Fruit fly (Drosophila melanogaster): Measurements from ENCODE around the gene Msr-110.

Msr-110 gene

DNA sequence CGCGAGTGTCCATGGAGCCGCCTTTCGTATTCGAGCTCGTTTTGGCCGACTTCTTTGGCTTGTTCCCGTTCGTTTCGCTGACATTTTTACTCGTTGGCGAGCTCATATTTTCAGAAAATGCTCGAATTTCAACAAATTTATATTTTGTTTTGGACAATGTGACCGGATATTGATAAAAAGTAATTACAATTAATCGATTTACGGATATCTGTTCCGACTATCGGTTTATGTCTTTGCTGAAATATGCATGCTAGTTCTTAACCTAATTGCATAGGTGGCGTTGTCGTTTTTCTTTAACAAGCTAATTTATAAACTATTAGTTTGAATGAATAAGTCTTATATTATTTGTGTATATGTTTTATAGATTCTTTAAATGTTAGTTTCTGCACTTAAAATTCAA, 31.0 kb upstream of the Msr-110 start, which contains the start of gene Eaf6 (continued):
- TF ChIP-seq MBD-R2 (GFP tag; IDR thresholded peaks at IDR 0.05) (peak; percentile 86), CG31365 (tag; optimal IDR thresholded peaks at IDR 0.05) (no peak), CG10209 (GFP tag; optimal IDR thresholded peaks at IDR 0.05) (no peak), sim (GFP tag; IDR thresholded peaks at IDR 0.05) (no peak), jumu (GFP tag; optimal IDR thresholded peaks at IDR 0.05) (no peak), ara (GFP tag; IDR thresholded peaks at IDR 0.05) (no peak), CG8924 (tag; optimal IDR thresholded peaks at IDR 0.05) (no peak), CrebB (tag; optimal IDR thresholded peaks at IDR 0.05) (no peak), p53 (GFP tag; optimal IDR thresholded peaks at IDR 0.05) (no peak), CG16779 (GFP tag; IDR thresholded peaks at IDR 0.05) (no peak), CG12659 (GFP tag; optimal IDR thresholded peaks at IDR 0.05) (peak; percentile 58), CTCF (GFP tag; optimal IDR thresholded peaks at IDR 0.05) (peak; percentile 95), sisA (GFP tag; IDR thresholded peaks at IDR 0.05) (no peak), Kr (GFP tag; optimal IDR thresholded peaks at IDR 0.05) (no peak), klu (GFP tag; IDR thresholded peaks at IDR 0.05) (no peak), wdn (GFP tag; IDR thresholded peaks at IDR 0.05) (no peak), GATAe (GFP tag; conservative IDR thresholded peaks at IDR 0.05) (no peak), ERR (GFP tag; optimal IDR thresholded peaks at IDR 0.05) (no peak), Dp (GFP tag; optimal IDR thresholded peaks at IDR 0.05) (peak; percentile 33), Rx (GFP tag; IDR thresholded peaks at IDR 0.05) (no peak), CG2889 (GFP tag; IDR thresholded peaks at IDR 0.05) (no peak), Oli (tag; optimal IDR thresholded peaks at IDR 0.05) (no peak), Neu2 (GFP tag; optimal IDR thresholded peaks at IDR 0.05; ENCODE audit: borderline replicate concordance) (no peak), Poxn (GFP tag; IDR thresholded peaks at IDR 0.05) (no peak), CG6175 (GFP tag; IDR thresholded peaks at IDR 0.05) (no peak), wek (GFP tag; optimal IDR thresholded peaks at IDR 0.05) (no peak), gcm (GFP tag; optimal IDR thresholded peaks at IDR 0.05) (no peak), CG5953 (GFP tag; IDR thresholded peaks at IDR 0.05) (no peak), CG1529 (GFP tag; optimal IDR thresholded peaks at IDR 0.05) (no peak), cg (GFP tag; optimal IDR thresholded peaks at IDR 0.05) (no peak), knrl (GFP tag; IDR thresholded peaks at IDR 0.05; ENCODE audit: partially characterized antibody) (peak; percentile 54; the same call in 2 of the 3 replicates), Tbp (GFP tag; optimal IDR thresholded peaks at IDR 0.05) (no peak), CoRest (tag; optimal IDR thresholded peaks at IDR 0.05) (peak; percentile 15), CG13296 (GFP tag; optimal IDR thresholded peaks at IDR 0.05) (no peak), CG12299 (tag; optimal IDR thresholded peaks at IDR 0.05) (no peak), exex (tag; optimal IDR thresholded peaks at IDR 0.05) (peak; percentile 62), chinmo (GFP tag; IDR thresholded peaks at IDR 0.05; ENCODE audit: partially characterized antibody) (no peak), abd-A (tag; optimal IDR thresholded peaks at IDR 0.05) (peak; percentile 84), NC2α (GFP tag; optimal IDR thresholded peaks at IDR 0.05) (no peak), CG13624 (GFP tag; optimal IDR thresholded peaks at IDR 0.05) (no peak), pzg (GFP tag; optimal IDR thresholded peaks at IDR 0.05) (peak; percentile 70), Nf-YB (GFP tag; optimal IDR thresholded peaks at IDR 0.05) (no peak), CG3726 (GFP tag; IDR thresholded peaks at IDR 0.05) (no peak), ap (GFP tag; IDR thresholded peaks at IDR 0.05) (no peak), Sox100B (GFP tag; optimal IDR thresholded peaks at IDR 0.05) (no peak), croc (GFP tag; conservative IDR thresholded peaks at IDR 0.05) (no peak), CG18619 (GFP tag; optimal IDR thresholded peaks at IDR 0.05) (no peak), odd (GFP tag; optimal IDR thresholded peaks at IDR 0.05) (no peak), Vsx1 (GFP tag; optimal IDR thresholded peaks at IDR 0.05) (peak; percentile 95), CG32767 (GFP tag; IDR thresholded peaks at IDR 0.05) (no peak), Side (GFP tag; optimal IDR thresholded peaks at IDR 0.05) (no peak), CG18764 (GFP tag; optimal IDR thresholded peaks at IDR 0.05) (no peak), CG4404 (GFP tag; IDR thresholded peaks at IDR 0.05) (no peak)
